Worm (Caenorhabditis elegans) whole organism, mixed stage, embryonic: ENCODE measurements around the gene F44G4.6.

Source experiments
- lin-13 ChIP-seq: fragments of 150-350 bp; optimal IDR thresholded peaks from 2 replicates; lab custom pipeline; 2014; ENCODE audit warnings: missing biosample characterization, missing genetic modification characterization
- snpc-4 ChIP-seq: fragments of 150-350 bp; optimal IDR thresholded peaks from 2 replicates; lab custom pipeline; 2014; ENCODE audit warnings: missing biosample characterization, missing genetic modification characterization

ce11 chrII:8997479-8997878 is 4.1 kb downstream of the F44G4.6 start, which contains the start of the genes F44G4.3 and tdp-1:
- TF ChIP-seq snpc-4 (tag; lab: Kevin White, UChicago), result no peak
- no peak for TF ChIP-seq lin-13 (tag; lab: Kevin White, UChicago)
